Fruit fly (Drosophila melanogaster): ENCODE measurements around the gene His3.3B.

- TF ChIP-seq CG6276 (GFP tag; optimal IDR thresholded peaks at IDR 0.05) (no peak), Sox14 (GFP tag; optimal IDR thresholded peaks at IDR 0.05) (no peak), spab (GFP tag; optimal IDR thresholded peaks at IDR 0.05) (no peak), dac (GFP tag; optimal IDR thresholded peaks at IDR 0.05) (no peak), fkh (GFP tag; optimal IDR thresholded peaks at IDR 0.05) (no peak), Smox (GFP tag; optimal IDR thresholded peaks at IDR 0.05) (no peak), Eip93F (GFP tag; optimal IDR thresholded peaks at IDR 0.05) (no peak), svp (GFP tag) (peak; percentile 78), CG8319 (GFP tag; optimal IDR thresholded peaks at IDR 0.05) (no peak)
These were observed 22.1 kb downstream of the His3.3B start for dm6 chrX:9134241-9134849.
